Fruit fly (Drosophila melanogaster): ENCODE data around the gene RanBP3.

RanBP3 gene

DNA sequence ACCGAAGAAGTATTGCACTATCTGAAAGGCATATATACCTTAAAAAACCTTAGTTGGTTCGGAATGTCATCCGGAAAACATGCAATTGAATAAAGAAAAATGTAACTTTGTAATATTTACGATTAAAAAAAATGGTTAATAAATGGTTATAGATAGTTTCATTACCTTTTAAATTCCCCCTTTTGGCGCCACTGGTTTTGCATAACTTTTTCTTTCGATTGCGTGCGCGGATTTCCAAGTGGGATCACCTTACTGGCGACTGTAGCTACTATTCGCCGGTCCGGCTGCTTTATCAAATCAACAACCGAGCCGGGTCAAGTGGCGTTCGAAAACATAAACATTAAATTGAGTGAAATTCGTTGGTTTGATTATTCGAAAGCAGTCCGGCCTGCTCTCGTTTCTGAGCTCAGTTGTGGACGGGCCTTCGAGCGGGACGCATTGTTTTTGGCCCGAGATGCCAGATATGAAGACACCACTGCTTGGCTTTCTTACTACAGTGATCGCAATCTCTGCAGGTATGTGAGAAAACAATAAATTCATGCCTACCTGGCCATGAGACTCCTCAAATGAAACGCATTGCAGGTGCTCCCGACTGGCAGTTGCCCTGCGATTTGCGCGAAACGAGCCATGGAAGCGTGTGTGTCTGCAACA is 48.1 kb downstream of the RanBP3 start, which contains the start of gene Gba1b:
Gba1b (plus strand) TSS at position 422 of the 651 bp plus-strand sequence.
- TF ChIP-seq lbe (GFP tag; optimal IDR thresholded peaks at IDR 0.05) (no peak), CG5953 (GFP tag; IDR thresholded peaks at IDR 0.05) (no peak), rib (GFP tag; IDR thresholded peaks at IDR 0.05) (no peak), org-1 (GFP tag; optimal IDR thresholded peaks at IDR 0.05) (no peak), Nf-YA (GFP tag; IDR thresholded peaks at IDR 0.05) (no peak), CG12744 (GFP tag; optimal IDR thresholded peaks at IDR 0.05) (no peak), Spps (tag; optimal IDR thresholded peaks at IDR 0.05) (no peak), Eip74EF (GFP tag; optimal IDR thresholded peaks at IDR 0.05) (no peak), CG2199 (GFP tag; IDR thresholded peaks at IDR 0.05) (0 out of 3 replicates have a peak, but pooled peaks have one; percentile 61), gsb (GFP tag; IDR thresholded peaks at IDR 0.05) (no peak), D19A (tag; optimal IDR thresholded peaks at IDR 0.05) (peak; percentile 38), CG3847 (GFP tag; IDR thresholded peaks at IDR 0.05) (no peak), Dfd (GFP tag; optimal IDR thresholded peaks at IDR 0.05) (no peak), Hr78 (GFP tag; optimal IDR thresholded peaks at IDR 0.05) (peak in 1 of 2 experiments; percentile 68), CG11398 (GFP tag; optimal IDR thresholded peaks at IDR 0.05) (no peak), CG10543 (GFP tag; optimal IDR thresholded peaks at IDR 0.05) (no peak), Pdp1 (GFP tag; optimal IDR thresholded peaks at IDR 0.05) (peak in 1 of 2 experiments; percentile 84), ash1 (GFP tag; optimal IDR thresholded peaks at IDR 0.05) (no peak), CG12155 (GFP tag; optimal IDR thresholded peaks at IDR 0.05) (no peak), CG14014 (GFP tag; IDR thresholded peaks at IDR 0.05) (no peak), BEAF-32 (GFP tag; optimal IDR thresholded peaks at IDR 0.05) (no peak), CG14710 (tag; optimal IDR thresholded peaks at IDR 0.05) (no peak), CG10366 (GFP tag; IDR thresholded peaks at IDR 0.05) (no peak), zf30C (GFP tag; optimal IDR thresholded peaks at IDR 0.05) (no peak), CG31441 (GFP tag; IDR thresholded peaks at IDR 0.05) (no peak), CG18619 (GFP tag; optimal IDR thresholded peaks at IDR 0.05) (no peak), CG8388 (GFP tag; optimal IDR thresholded peaks at IDR 0.05) (no peak), sens (GFP tag) (peak; percentile 81), Dip2 (GFP tag; IDR thresholded peaks at IDR 0.05) (no peak), fd3F (GFP tag; optimal IDR thresholded peaks at IDR 0.05) (no peak), Six4 (GFP tag; optimal IDR thresholded peaks at IDR 0.05) (no peak), lov (optimal IDR thresholded peaks at IDR 0.05) (no peak), lov (GFP tag; IDR thresholded peaks at IDR 0.05) (no peak), slou (GFP tag; optimal IDR thresholded peaks at IDR 0.05) (no peak), jing (GFP tag; optimal IDR thresholded peaks at IDR 0.05) (no peak), CG9797 (GFP tag; optimal IDR thresholded peaks at IDR 0.05) (no peak), psq (GFP tag; optimal IDR thresholded peaks at IDR 0.05) (no peak), vnd (GFP tag; IDR thresholded peaks at IDR 0.05; ENCODE audit: partially characterized antibody) (no peak), CG7372 (GFP tag; IDR thresholded peaks at IDR 0.05) (no peak), grau (tag; optimal IDR thresholded peaks at IDR 0.05) (no peak), CG10565 (GFP tag; optimal IDR thresholded peaks at IDR 0.05) (no peak), CG6813 (GFP tag; optimal IDR thresholded peaks at IDR 0.05) (no peak), Gug (GFP tag; IDR thresholded peaks at IDR 0.05) (no peak), usp (GFP tag; optimal IDR thresholded peaks at IDR 0.05) (no peak), nom (GFP tag; optimal IDR thresholded peaks at IDR 0.05) (no peak), dmrt11E (tag; optimal IDR thresholded peaks at IDR 0.05) (no peak), CG13296 (GFP tag; optimal IDR thresholded peaks at IDR 0.05) (no peak), CG9876 (GFP tag; optimal IDR thresholded peaks at IDR 0.05) (no peak), CG6654 (GFP tag; optimal IDR thresholded peaks at IDR 0.05) (no peak), al (GFP tag; IDR thresholded peaks at IDR 0.05) (no peak), Med (GFP tag) (peak; percentile 63)
